Worm (Caenorhabditis elegans) whole organism, early embryonic: ENCODE data around the gene lsy-2.
"Not testable (repeated sequence)": the region's sequence is repeated elsewhere in the genome, so short reads cannot be mapped to it uniquely, and the experiment has no call there.

ENCODE experiments used
- B0310.2 ChIP-seq: sonication (generic microtip); optimal IDR thresholded peaks from 2 replicates; lab custom pipeline; 2016; ENCODE audit warnings: mild to moderate bottlenecking, missing genetic modification characterization, missing compliant biosample characterization
- aly-1 ChIP-seq: sonication (generic microtip); optimal IDR thresholded peaks from 2 replicates; lab custom pipeline; 2016; ENCODE audit warnings: missing genetic modification characterization, missing compliant biosample characterization
- ama-1 ChIP-seq: fragments of 150-350 bp; optimal IDR thresholded peaks from 2 replicates; lab custom pipeline; 2014
- ets-7 ChIP-seq: sonication (generic microtip); optimal IDR thresholded peaks from 2 replicates; lab custom pipeline; 2016; ENCODE audit warnings: missing genotype, missing genetic modification characterization, missing compliant biosample characterization
- flt-1 ChIP-seq: fragments of 200-800 bp; sonication (Bioruptor generic); IDR thresholded peaks from 2 replicates; pipeline ENCODE4 v1.3.6; 2022; ENCODE audit warnings: missing genetic modification characterization, missing compliant biosample characterization
- hmg-4 ChIP-seq: fragments of 200-800 bp; sonication (Bioruptor generic); optimal IDR thresholded peaks from 2 replicates; lab custom pipeline; 2018; ENCODE audit warnings: mild to moderate bottlenecking, missing genetic modification characterization, missing compliant biosample characterization
- sea-1 ChIP-seq: fragments of 200-800 bp; sonication (Bioruptor generic); conservative IDR thresholded peaks from 2 replicates; pipeline ENCODE4 v1.3.6; 2022; ENCODE audit warnings: missing genetic modification characterization, missing compliant biosample characterization
- tbx-11 ChIP-seq: fragments of 200-800 bp; sonication (Bioruptor generic); IDR thresholded peaks from 2 replicates; pipeline ENCODE4 v1.3.6; 2022; ENCODE audit warnings: missing genetic modification characterization, missing compliant biosample characterization
- tra-4 ChIP-seq: sonication (generic microtip); optimal IDR thresholded peaks from 2 replicates; lab custom pipeline; 2017; ENCODE audit warnings: missing genetic modification characterization, missing compliant biosample characterization

ce11 chrX:2058498-2059349 is 30.8 kb upstream of the lsy-2 start:
- TF ChIP-seq flt-1 (GFP tag; lab: Robert Waterston, UW); ama-1 (lab: Kevin White, UChicago); tbx-11 (GFP tag; lab: Robert Waterston, UW); aly-1 (tag; lab: Kevin White, UChicago); ets-7 (tag; lab: Kevin White, UChicago); hmg-4; B0310.2 (tag; lab: Kevin White, UChicago); tra-4 (tag; lab: Kevin White, UChicago): not testable (repeated sequence)
- TF ChIP-seq sea-1: 0 out of 2 replicates have a peak, but pooled peaks have one; percentile 17
